Worm (Caenorhabditis elegans) whole organism, L4/young adult: ENCODE data around the gene F36H9.4.

ENCODE experiments used
- W03F9.2 ChIP-seq: fragments of 150-350 bp; optimal IDR thresholded peaks from 2 replicates; lab custom pipeline; 2014; ENCODE audit warnings: missing biosample characterization, missing genetic modification characterization
- him-1 ChIP-seq: sonication (generic microtip); optimal IDR thresholded peaks from 2 replicates; lab custom pipeline; 2016; ENCODE audit warnings: missing genotype, missing genetic modification reagents, missing genetic modification characterization, missing compliant biosample characterization

- TF ChIP-seq him-1 (tag; lab: Kevin White, UChicago) (no peak), W03F9.2 (tag; lab: Kevin White, UChicago) (no peak)
Observed at ce11 chrV:1752496-1752895, 26.5 kb downstream of the F36H9.4 start, which contains the start of gene ZK697.1.
